Worm (Caenorhabditis elegans): ENCODE results near the gene C50B6.3.

- TF ChIP-seq med-1 (GFP tag; optimal IDR thresholded peaks at IDR 0.05; ENCODE audit: insufficient read depth) (no peak), flt-1 (GFP tag; IDR thresholded peaks at IDR 0.05) (no peak), ztf-23 (GFP tag; IDR thresholded peaks at IDR 0.05) (no peak)
Observed at ce11 chrV:13304663-13305188, 8.6 kb upstream of the C50B6.3 start, which contains the start of gene C26E1.2.

Data from whole organism, midembryonic.